Worm (Caenorhabditis elegans): Measurements from ENCODE around the gene R05F9.9.
"Not testable (repeated sequence)": the region's sequence is repeated elsewhere in the genome, so short reads cannot be mapped to it uniquely, and the experiment has no call there.

The R05F9.9 gene

DNA sequence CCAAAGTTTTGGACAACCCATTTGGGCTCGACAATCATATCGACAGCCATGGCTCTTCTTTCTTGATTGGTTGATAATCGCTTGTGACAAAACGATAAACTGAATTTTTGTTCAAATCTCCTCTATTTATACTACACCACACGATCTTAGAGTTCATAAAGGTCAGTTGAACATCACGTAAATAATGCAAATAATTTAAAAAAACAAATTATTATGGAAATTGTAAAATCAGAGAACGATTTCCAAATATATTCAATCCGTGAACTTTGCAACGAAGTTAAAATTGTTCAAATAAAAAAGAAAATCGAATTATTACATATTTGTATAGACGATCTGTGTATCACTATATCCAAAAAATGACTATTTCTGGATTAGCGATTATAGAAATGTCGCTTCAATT, 38.5 kb downstream of the R05F9.9 start, which contains the start of the genes mpst-4 and F11G11.14:
mpst-4 (minus strand) TSS at position 101 of the 400 bp plus-strand sequence.
F11G11.14 (plus strand) TSS at position 325 of the 400 bp plus-strand sequence.
- no peak for TF ChIP-seq ztf-16 (tag; optimal IDR thresholded peaks at IDR 0.05)
- TF ChIP-seq ref-2 (tag; optimal IDR thresholded peaks at IDR 0.05) = no peak
- no peak for TF ChIP-seq hlh-15 (tag; optimal IDR thresholded peaks at IDR 0.05)
- TF ChIP-seq npax-4 (tag; optimal IDR thresholded peaks at IDR 0.05) = no peak
- no peak for TF ChIP-seq ahr-1 (tag; optimal IDR thresholded peaks at IDR 0.05)
- TF ChIP-seq unc-3 (GFP tag; conservative IDR thresholded peaks at IDR 0.05) = no peak
- no peak for TF ChIP-seq unc-3 (tag; optimal IDR thresholded peaks at IDR 0.05)
- no peak for TF ChIP-seq unc-86 (tag; optimal IDR thresholded peaks at IDR 0.05)
- TF ChIP-seq tbx-2 (tag; optimal IDR thresholded peaks at IDR 0.05) = no peak
- no peak for TF ChIP-seq unc-42 (tag; optimal IDR thresholded peaks at IDR 0.05)
- no peak for TF ChIP-seq pat-9 (tag; optimal IDR thresholded peaks at IDR 0.05)
- no peak for TF ChIP-seq dve-1 (tag; optimal IDR thresholded peaks at IDR 0.05)
- no peak for TF ChIP-seq ama-1 (optimal IDR thresholded peaks at IDR 0.05)

DNA sequence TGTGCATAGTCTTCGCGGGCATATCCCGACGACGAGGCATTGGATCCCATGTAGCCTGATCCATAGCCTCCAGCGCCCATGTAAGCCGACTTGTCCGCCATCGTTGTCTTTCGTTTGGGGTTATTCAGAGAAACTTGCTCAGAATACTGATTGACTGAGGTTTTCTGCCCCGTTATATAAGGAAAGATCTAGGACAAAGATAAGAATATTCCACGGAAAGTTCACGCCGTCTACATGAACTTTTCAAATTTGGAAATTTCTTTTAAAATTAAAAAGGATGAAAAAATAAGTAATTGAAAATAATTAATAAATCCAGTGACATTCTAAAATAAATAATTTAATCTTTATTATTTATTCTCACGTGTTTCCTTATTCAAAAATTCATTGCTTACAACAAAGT, 41.6 kb downstream of the R05F9.9 start, which contains the start of the genes nspd-5 and F11G11.4:
nspd-5 (minus strand) TSS at position 101 of the 400 bp plus-strand sequence.
F11G11.4 (plus strand) TSS at position 335 of the 400 bp plus-strand sequence.
- TF ChIP-seq hlh-15, ceh-24, zip-5 (tag; optimal IDR thresholded peaks at IDR 0.05): not testable (repeated sequence)

DNA sequence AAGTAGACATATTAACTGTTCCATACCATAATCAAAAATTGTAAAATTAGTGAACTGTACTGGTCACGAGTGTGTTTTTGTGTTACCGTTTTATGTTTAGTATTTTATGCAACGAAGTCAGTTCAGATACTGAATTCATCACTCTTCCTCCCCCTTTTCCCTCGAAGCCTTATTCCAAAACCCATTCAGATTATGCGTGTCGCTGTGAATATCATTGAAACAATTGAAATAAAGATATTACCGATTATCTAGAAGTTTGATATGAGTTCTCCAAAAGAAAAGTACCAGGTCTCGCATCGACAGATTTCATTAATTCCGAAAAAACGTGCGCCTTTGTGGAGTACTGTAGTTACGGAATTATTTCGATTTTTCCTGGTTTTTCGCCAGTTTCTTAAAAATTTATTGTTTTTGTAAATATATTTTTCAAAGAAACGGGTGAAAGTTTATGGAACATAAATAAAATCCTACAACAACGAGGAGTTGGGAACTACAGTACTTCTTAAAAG, 42.9 kb downstream of the R05F9.9 start:
- no peak for TF ChIP-seq ahr-1 (tag; optimal IDR thresholded peaks at IDR 0.05)
- TF ChIP-seq ceh-2 (tag; optimal IDR thresholded peaks at IDR 0.05) = no peak
- no peak for TF ChIP-seq Y22D7AL.16 (tag; optimal IDR thresholded peaks at IDR 0.05)
- TF ChIP-seq pha-4 (tag; optimal IDR thresholded peaks at IDR 0.05) = no peak
- no peak for TF ChIP-seq fkh-10 (GFP tag; optimal IDR thresholded peaks at IDR 0.05)
- no peak for TF ChIP-seq pag-3 (tag; optimal IDR thresholded peaks at IDR 0.05; ENCODE audit: borderline replicate concordance)
- TF ChIP-seq tbx-2 (tag; optimal IDR thresholded peaks at IDR 0.05) = no peak
- TF ChIP-seq unc-55 (GFP tag; optimal IDR thresholded peaks at IDR 0.05) = no peak
- no peak for TF ChIP-seq ama-1 (optimal IDR thresholded peaks at IDR 0.05)

DNA sequence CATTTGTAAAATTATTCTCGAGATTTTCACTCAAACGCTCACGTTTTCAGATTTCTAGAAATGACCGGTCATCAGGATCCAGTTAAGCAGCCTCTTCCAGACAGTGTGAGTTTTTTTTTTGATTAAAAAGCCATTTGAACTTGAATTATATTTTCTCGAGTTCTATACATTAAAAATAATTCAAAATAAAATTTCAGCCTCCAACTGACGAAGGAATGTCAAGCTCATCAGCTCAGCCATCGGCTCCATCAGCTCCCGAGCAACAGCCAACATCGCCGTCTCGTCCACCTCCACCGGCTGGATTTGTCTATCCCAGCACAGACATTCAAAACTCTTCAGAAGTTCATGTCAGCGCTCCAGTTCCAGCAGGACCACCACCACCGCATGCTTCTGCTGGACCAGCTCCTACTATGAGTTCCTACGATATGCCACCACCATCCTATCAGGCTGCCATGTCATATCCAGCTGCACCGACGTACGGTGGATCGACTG, 44.0 kb downstream of the R05F9.9 start, which contains the start of gene F11G11.5:
F11G11.5 (plus strand) TSS at position 51 of the 492 bp plus-strand sequence.
- TF ChIP-seq ets-4 (tag; optimal IDR thresholded peaks at IDR 0.05) = no peak
- no peak for TF ChIP-seq sox-2 (GFP tag; IDR thresholded peaks at IDR 0.05)
- no peak for TF ChIP-seq pha-2 (tag; optimal IDR thresholded peaks at IDR 0.05)
- TF ChIP-seq tbx-7 (tag; optimal IDR thresholded peaks at IDR 0.05) = no peak
- no peak for TF ChIP-seq sdc-2 (tag; optimal IDR thresholded peaks at IDR 0.05)
- no peak for TF ChIP-seq F13H6.1 (tag; optimal IDR thresholded peaks at IDR 0.05)

DNA sequence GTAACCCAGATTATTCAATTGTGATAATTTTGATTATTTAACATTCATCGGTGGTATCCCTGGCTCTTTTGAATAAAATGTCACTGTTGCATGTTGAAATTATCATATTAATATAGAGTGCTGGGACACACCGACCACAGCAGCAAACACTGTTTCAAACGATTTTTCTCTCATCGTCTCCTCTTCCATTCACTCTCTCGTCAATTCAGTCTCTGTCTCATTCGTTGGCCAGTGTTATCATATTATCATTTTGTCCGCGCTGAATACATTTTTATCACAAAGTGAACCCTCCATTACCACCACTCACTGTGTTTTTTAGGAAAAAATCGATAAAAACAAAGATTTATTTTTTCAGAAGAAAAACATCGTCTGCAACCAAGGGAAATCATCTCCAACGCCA, 44.8 kb downstream of the R05F9.9 start:
- TF ChIP-seq sox-2 (GFP tag; IDR thresholded peaks at IDR 0.05) = no peak
- peak; percentile 98 for TF ChIP-seq elt-2 (tag; optimal IDR thresholded peaks at IDR 0.05)

DNA sequence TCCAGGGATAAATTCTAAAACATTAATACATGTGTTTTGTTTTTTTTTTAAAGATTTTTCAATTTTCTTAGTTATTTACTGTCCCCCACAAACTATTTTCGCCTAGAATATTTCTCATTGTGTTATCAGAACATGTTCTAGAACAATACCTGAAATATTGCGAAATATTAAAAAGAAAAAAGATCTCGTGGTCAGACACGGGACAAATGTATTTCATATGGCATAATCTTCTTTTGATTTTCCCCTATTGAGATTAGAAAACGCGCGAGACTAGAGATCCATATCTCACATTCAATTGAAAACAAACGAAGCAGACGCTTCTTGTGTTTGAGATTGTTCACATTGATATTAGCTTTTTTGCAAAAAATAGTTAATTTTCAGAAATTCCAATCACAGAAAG, 45.8 kb downstream of the R05F9.9 start:
- no peak for TF ChIP-seq hlh-6 (tag; optimal IDR thresholded peaks at IDR 0.05)
- TF ChIP-seq eyg-1 (tag; optimal IDR thresholded peaks at IDR 0.05) = no peak
- TF ChIP-seq mec-3 (tag; optimal IDR thresholded peaks at IDR 0.05; ENCODE audit: borderline replicate concordance) = no peak
- no peak for TF ChIP-seq fax-1 (tag; optimal IDR thresholded peaks at IDR 0.05)
- TF ChIP-seq pha-4 (tag; optimal IDR thresholded peaks at IDR 0.05) = no peak
- TF ChIP-seq C08G9.2 (tag; optimal IDR thresholded peaks at IDR 0.05) = no peak
- TF ChIP-seq T23F11.4 (GFP tag; optimal IDR thresholded peaks at IDR 0.05) = no peak
- TF ChIP-seq elt-2 (tag; optimal IDR thresholded peaks at IDR 0.05) = no peak
- TF ChIP-seq nhr-11 (tag; optimal IDR thresholded peaks at IDR 0.05) = no peak

Data from whole organism, late embryonic.